Worm (Caenorhabditis elegans) whole organism, L3 larva: ENCODE results near the gene F16G10.2.

ENCODE experiments used
- aly-2 ChIP-seq: fragments of 150-350 bp; optimal IDR thresholded peaks from 2 replicates; lab custom pipeline; 2014; ENCODE audit warnings: missing biosample characterization, missing genetic modification characterization
- ama-1 ChIP-seq: fragments of 150-350 bp; optimal IDR thresholded peaks from 2 replicates; lab custom pipeline; 2018
- daf-12 ChIP-seq: fragments of 150-350 bp; optimal IDR thresholded peaks from 2 replicates; lab custom pipeline; 2014; ENCODE audit warnings: missing biosample characterization, missing genetic modification reagents, missing genetic modification characterization
- elt-2 ChIP-seq: sonication (generic microtip); optimal IDR thresholded peaks from 2 replicates; lab custom pipeline; 2016; ENCODE audit warnings: missing genetic modification reagents, mild to moderate bottlenecking, missing genetic modification characterization, missing compliant biosample characterization
- jun-1 ChIP-seq: fragments of 150-350 bp; optimal IDR thresholded peaks from 2 replicates; lab custom pipeline; 2014; ENCODE audit warnings: missing biosample characterization, missing genetic modification reagents, missing genetic modification characterization
- lin-15B ChIP-seq: fragments of 150-350 bp; optimal IDR thresholded peaks from 2 replicates; lab custom pipeline; 2014; ENCODE audit warnings: missing biosample characterization, missing genetic modification characterization
- nhr-12 ChIP-seq: fragments of 150-350 bp; optimal IDR thresholded peaks from 2 replicates; lab custom pipeline; 2014; ENCODE audit warnings: missing biosample characterization, missing genetic modification characterization
- nhr-23 ChIP-seq: fragments of 150-350 bp; optimal IDR thresholded peaks from 2 replicates; lab custom pipeline; 2014; ENCODE audit warnings: missing biosample characterization, missing genetic modification reagents, missing genetic modification characterization
- nhr-28 ChIP-seq: fragments of 150-350 bp; optimal IDR thresholded peaks from 2 replicates; lab custom pipeline; 2014; ENCODE audit warnings: missing biosample characterization, missing genetic modification characterization
- nhr-76 ChIP-seq: fragments of 150-350 bp; sonication (generic microtip); optimal IDR thresholded peaks from 5 replicates; lab custom pipeline; 2014; ENCODE audit warnings: missing biosample characterization, missing genetic modification characterization
- pha-4 ChIP-seq: fragments of 150-350 bp; optimal IDR thresholded peaks from 2 replicates; lab custom pipeline; 2014; ENCODE audit warnings: missing biosample characterization, missing genetic modification reagents, missing genetic modification characterization
- pqm-1 ChIP-seq: fragments of 150-350 bp; optimal IDR thresholded peaks from 2 replicates; lab custom pipeline; 2017; ENCODE audit warnings: missing biosample characterization, missing genetic modification characterization, inconsistent platforms
- sea-2 ChIP-seq: fragments of 150-350 bp; sonication (generic microtip); optimal IDR thresholded peaks from 4 replicates; lab custom pipeline; 2014; ENCODE audit warnings: missing biosample characterization, missing genetic modification reagents, missing genetic modification characterization

DNA sequence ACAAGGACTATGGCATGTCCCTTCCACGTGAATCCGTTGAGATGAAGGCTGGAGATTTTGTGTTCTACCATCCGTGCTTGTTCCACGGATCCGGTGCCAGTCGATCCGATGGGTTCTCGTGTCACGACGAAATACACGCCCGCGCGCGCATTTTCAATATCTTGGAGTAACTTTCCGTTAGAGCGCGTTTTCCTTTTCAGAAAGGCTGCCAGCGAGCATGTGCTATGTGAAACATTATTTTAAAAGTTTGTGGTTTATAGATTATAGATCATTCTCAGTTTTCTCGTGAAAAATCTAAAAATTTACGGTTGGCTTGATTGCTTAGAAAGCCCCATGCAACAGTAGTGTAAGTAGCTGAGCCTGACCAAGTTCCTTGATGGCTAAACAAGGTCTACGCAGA is 43.8 kb downstream of the F16G10.2 start, which contains the start of gene fbxc-20:
- TF ChIP-seq aly-2 (tag; lab: Kevin White, UChicago) (no peak), lin-15B (tag; lab: Kevin White, UChicago) (no peak), elt-2 (no peak), nhr-28 (tag; lab: Kevin White, UChicago) (no peak), nhr-76 (no peak), nhr-12 (tag; lab: Kevin White, UChicago) (no peak), pqm-1 (no peak), nhr-23 (tag; lab: Kevin White, UChicago) (no peak), jun-1 (tag; lab: Kevin White, UChicago) (no peak), sea-2 (GFP tag; lab: Kevin White, UChicago) (no peak), ama-1 (lab: Kevin White, UChicago) (no peak), daf-12 (no peak), pha-4 (tag; lab: Kevin White, UChicago) (no peak)
